Fruit fly (Drosophila melanogaster) whole organism, embryonic: ENCODE measurements around the gene Mpcp2.
A peak's percentile ranks its signal among the peaks of the same experiment; 100 is the strongest.

ENCODE experiments used
- CG10431 ChIP-seq: fragments of 200-800 bp; sonication (Bioruptor generic); optimal IDR thresholded peaks from 3 replicates; lab custom pipeline; 2018; ENCODE audit warnings: missing biosample characterization, mild to moderate bottlenecking, missing genetic modification characterization
- CG12299 ChIP-seq: fragments of 200-800 bp; sonication (Bioruptor generic); optimal IDR thresholded peaks from 2 replicates; lab custom pipeline; 2018; ENCODE audit warnings: missing biosample characterization, mild to moderate bottlenecking, missing genetic modification characterization
- CG14667 ChIP-seq: fragments of 200-800 bp; sonication (Bioruptor generic); IDR thresholded peaks from 2 replicates; pipeline ENCODE4 v1.3.6; 2022; ENCODE audit warnings: missing biosample characterization, missing genetic modification characterization
- CG1603 ChIP-seq: fragments of 200-800 bp; sonication (Bioruptor generic); optimal IDR thresholded peaks from 2 replicates; lab custom pipeline; 2019; ENCODE audit warnings: missing biosample characterization, mild to moderate bottlenecking, missing genetic modification characterization, moderate library complexity
- CG18262 ChIP-seq: fragments of 200-800 bp; optimal IDR thresholded peaks from 3 replicates; lab custom pipeline; 2019; ENCODE audit warnings: missing biosample characterization, mild to moderate bottlenecking, missing genetic modification characterization, moderate library complexity
- CG2199 ChIP-seq: fragments of 200-800 bp; sonication (Bioruptor generic); IDR thresholded peaks from 3 replicates; pipeline ENCODE4 v1.3.6; 2022; ENCODE audit warnings: missing biosample characterization, missing genetic modification characterization
- CG30020 ChIP-seq: fragments of 200-800 bp; optimal IDR thresholded peaks from 2 replicates; lab custom pipeline; 2019; ENCODE audit warnings: missing biosample characterization, mild to moderate bottlenecking, missing genetic modification characterization, moderate library complexity
- CG42726 ChIP-seq: fragments of 200-800 bp; sonication (Bioruptor generic); IDR thresholded peaks from 2 replicates; pipeline ENCODE4 v1.3.6; 2022; ENCODE audit warnings: missing biosample characterization, missing genetic modification characterization; ENCODE audit not compliant: partially characterized antibody
- CG5245 ChIP-seq: fragments of 200-800 bp; sonication (Bioruptor generic); optimal IDR thresholded peaks from 3 replicates; lab custom pipeline; 2016; ENCODE audit warnings: missing biosample characterization, missing genetic modification characterization
- CG7271 ChIP-seq: fragments of 200-800 bp; sonication (Bioruptor generic); optimal IDR thresholded peaks from 2 replicates; lab custom pipeline; 2018; ENCODE audit warnings: missing biosample characterization, mild to moderate bottlenecking, missing genetic modification characterization, moderate library complexity
- Camta ChIP-seq: fragments of 200-800 bp; sonication (Bioruptor generic); optimal IDR thresholded peaks from 2 replicates; lab custom pipeline; 2016; ENCODE audit warnings: missing biosample characterization, missing genetic modification characterization
- CoRest ChIP-seq: fragments of 200-800 bp; sonication (Bioruptor generic); optimal IDR thresholded peaks from 3 replicates; lab custom pipeline; 2018; ENCODE audit warnings: missing biosample characterization, mild to moderate bottlenecking, missing genetic modification characterization, moderate library complexity
- D19A ChIP-seq: fragments of 200-800 bp; optimal IDR thresholded peaks from 3 replicates; lab custom pipeline; 2019; ENCODE audit warnings: missing biosample characterization, mild to moderate bottlenecking, missing genetic modification characterization, moderate library complexity
- Lhr ChIP-seq: fragments of 200-800 bp; sonication (Bioruptor generic); optimal IDR thresholded peaks from 3 replicates; lab custom pipeline; 2017; ENCODE audit warnings: mild to moderate bottlenecking, missing biosample characterization, missing genetic modification reagents, missing genetic modification characterization
- MESR4 ChIP-seq: fragments of 200-800 bp; sonication (Bioruptor generic); optimal IDR thresholded peaks from 2 replicates; lab custom pipeline; 2018; ENCODE audit warnings: missing biosample characterization, mild to moderate bottlenecking, missing genetic modification characterization, moderate library complexity
- MTF-1 ChIP-seq: fragments of 200-800 bp; sonication (Bioruptor generic); optimal IDR thresholded peaks from 2 replicates; lab custom pipeline; 2018; ENCODE audit warnings: missing biosample characterization, mild to moderate bottlenecking, missing genetic modification characterization, borderline replicate concordance
- Nf-YB ChIP-seq: fragments of 200-800 bp; sonication (Bioruptor generic); optimal IDR thresholded peaks from 3 replicates; lab custom pipeline; 2019; ENCODE audit warnings: missing biosample characterization, mild to moderate bottlenecking, missing genetic modification characterization, moderate library complexity
- NfI ChIP-seq: fragments of 200-800 bp; sonication (Bioruptor generic); optimal IDR thresholded peaks from 3 replicates; lab custom pipeline; 2018; ENCODE audit warnings: missing biosample characterization, mild to moderate bottlenecking, missing genetic modification characterization, moderate library complexity
- cad ChIP-seq: fragments of >200 bp; optimal IDR thresholded peaks from 2 replicates; lab custom pipeline; 2017; ENCODE audit warnings: missing biosample characterization, missing genetic modification characterization
- chinmo ChIP-seq: fragments of 200-800 bp; sonication (Bioruptor generic); IDR thresholded peaks from 4 replicates; pipeline ENCODE4 v1.3.6; 2022; ENCODE audit warnings: missing biosample characterization, missing genetic modification characterization; ENCODE audit not compliant: partially characterized antibody
- crol ChIP-seq: fragments of 200-800 bp; sonication (Bioruptor generic); IDR thresholded peaks from 2 replicates; pipeline ENCODE4 v1.3.6; 2022; ENCODE audit warnings: missing biosample characterization, missing genetic modification characterization
- dan ChIP-seq: fragments of 200-800 bp; sonication (Bioruptor generic); IDR thresholded peaks from 2 replicates; pipeline ENCODE4 v1.3.6; 2022; ENCODE audit warnings: missing biosample characterization, missing genetic modification characterization
- grau ChIP-seq: fragments of 200-800 bp; optimal IDR thresholded peaks from 3 replicates; lab custom pipeline; 2019; ENCODE audit warnings: missing biosample characterization, mild to moderate bottlenecking, missing genetic modification characterization, moderate library complexity
- insv ChIP-seq, 2 experiments: fragments of 200-800 bp; sonication (Bioruptor generic); optimal IDR thresholded peaks; 3 replicates each; lab custom pipeline; 2016 to 2018; ENCODE audit warnings: missing biosample characterization in 2 of 2, missing genetic modification characterization in 2 of 2
- jigr1 ChIP-seq: fragments of 200-800 bp; sonication (Bioruptor generic); IDR thresholded peaks from 3 replicates; pipeline ENCODE4 v1.3.6; 2022; ENCODE audit warnings: missing biosample characterization, missing genetic modification characterization
- ken ChIP-seq: fragments of 200-800 bp; sonication (Bioruptor generic); IDR thresholded peaks from 3 replicates; pipeline ENCODE4 v1.3.6; 2022; ENCODE audit warnings: missing biosample characterization, missing genetic modification characterization
- klu ChIP-seq: fragments of 200-800 bp; sonication (Bioruptor generic); IDR thresholded peaks from 2 replicates; pipeline ENCODE4 v1.3.6; 2022; ENCODE audit warnings: missing biosample characterization, missing genetic modification characterization
- kni ChIP-seq: fragments of 200-800 bp; sonication (Bioruptor generic); optimal IDR thresholded peaks from 3 replicates; lab custom pipeline; 2017; ENCODE audit warnings: mild to moderate bottlenecking, missing biosample characterization, missing genetic modification reagents, missing genetic modification characterization
- lbe ChIP-seq: fragments of 200-800 bp; sonication (Bioruptor generic); optimal IDR thresholded peaks from 2 replicates; lab custom pipeline; 2016; ENCODE audit warnings: missing biosample characterization, mild to moderate bottlenecking, missing genetic modification characterization
- lilli ChIP-seq: fragments of 200-800 bp; sonication (Bioruptor generic); optimal IDR thresholded peaks from 3 replicates; lab custom pipeline; 2016; ENCODE audit warnings: missing biosample characterization, missing genetic modification characterization
- lola ChIP-seq, 3 experiments: fragments of >200 bp in 2 of 3; fragments of 200-800 bp in 1 of 3; sonication (Bioruptor generic) in 1 of 3; optimal IDR thresholded peaks; 2 replicates each; lab custom pipeline; 2017 to 2019; ENCODE audit warnings: missing biosample characterization in 3 of 3, missing genetic modification characterization in 3 of 3, mild to moderate bottlenecking in 1 of 3, moderate library complexity in 1 of 3
- nau ChIP-seq: fragments of 200-800 bp; sonication (Bioruptor generic); optimal IDR thresholded peaks from 3 replicates; lab custom pipeline; 2017; ENCODE audit warnings: missing biosample characterization, mild to moderate bottlenecking, missing genetic modification characterization, missing genetic modification reagents
- oc ChIP-seq: fragments of 200-800 bp; sonication (Bioruptor generic); optimal IDR thresholded peaks from 2 replicates; lab custom pipeline; 2018; ENCODE audit warnings: missing biosample characterization, mild to moderate bottlenecking, missing genetic modification characterization, moderate library complexity
- pan ChIP-seq, 4 experiments: fragments of >200 bp in 3 of 4; fragments of 200-800 bp in 1 of 4; sonication (Bioruptor generic) in 1 of 4; optimal IDR thresholded peaks in 3 of 4; IDR thresholded peaks in 1 of 4; 2 replicates each; pipeline versions ENCODE4 v1.3.6 to Lab custom; 2017 to 2022; ENCODE audit warnings: missing biosample characterization in 2 of 4, missing genetic modification characterization in 2 of 4, mixed read lengths in 1 of 4
- prd ChIP-seq, 3 experiments: fragments of >200 bp in 2 of 3; fragments of 200-800 bp in 1 of 3; sonication (Bioruptor generic) in 1 of 3; optimal IDR thresholded peaks in 2 of 3; IDR thresholded peaks in 1 of 3; 2 replicates in 2 of 3; 3 replicates in 1 of 3; pipeline versions ENCODE4 v1.3.6 to Lab custom; 2017 to 2022; ENCODE audit warnings: missing biosample characterization in 1 of 3, missing genetic modification characterization in 1 of 3
- pros ChIP-seq: fragments of 200-800 bp; sonication (Bioruptor generic); optimal IDR thresholded peaks from 3 replicates; lab custom pipeline; 2019; ENCODE audit warnings: missing biosample characterization, mild to moderate bottlenecking, missing genetic modification characterization, moderate library complexity
- ro ChIP-seq: fragments of 200-800 bp; sonication (Bioruptor generic); IDR thresholded peaks from 2 replicates; pipeline ENCODE4 v1.3.6; 2022; ENCODE audit warnings: missing biosample characterization, missing genetic modification characterization
- salm ChIP-seq: fragments of 200-800 bp; sonication (Bioruptor generic); optimal IDR thresholded peaks from 2 replicates; lab custom pipeline; 2018; ENCODE audit warnings: missing biosample characterization, mild to moderate bottlenecking, missing genetic modification characterization
- scrt ChIP-seq: fragments of 200-800 bp; sonication (Bioruptor generic); optimal IDR thresholded peaks from 2 replicates; lab custom pipeline; 2018; ENCODE audit warnings: missing biosample characterization, mild to moderate bottlenecking, missing genetic modification characterization, moderate library complexity
- unpg ChIP-seq: fragments of 200-800 bp; sonication (Bioruptor generic); optimal IDR thresholded peaks from 3 replicates; lab custom pipeline; 2018; ENCODE audit warnings: missing biosample characterization, mild to moderate bottlenecking, missing genetic modification characterization, moderate library complexity
- vvl ChIP-seq: fragments of 200-800 bp; sonication (Bioruptor generic); IDR thresholded peaks from 2 replicates; pipeline ENCODE4 v1.3.6; 2022; ENCODE audit warnings: missing biosample characterization, missing genetic modification characterization
- zf30C ChIP-seq: fragments of 200-800 bp; sonication (Bioruptor generic); optimal IDR thresholded peaks from 3 replicates; lab custom pipeline; 2018; ENCODE audit warnings: missing biosample characterization, mild to moderate bottlenecking, missing genetic modification characterization

Mpcp2 gene

DNA sequence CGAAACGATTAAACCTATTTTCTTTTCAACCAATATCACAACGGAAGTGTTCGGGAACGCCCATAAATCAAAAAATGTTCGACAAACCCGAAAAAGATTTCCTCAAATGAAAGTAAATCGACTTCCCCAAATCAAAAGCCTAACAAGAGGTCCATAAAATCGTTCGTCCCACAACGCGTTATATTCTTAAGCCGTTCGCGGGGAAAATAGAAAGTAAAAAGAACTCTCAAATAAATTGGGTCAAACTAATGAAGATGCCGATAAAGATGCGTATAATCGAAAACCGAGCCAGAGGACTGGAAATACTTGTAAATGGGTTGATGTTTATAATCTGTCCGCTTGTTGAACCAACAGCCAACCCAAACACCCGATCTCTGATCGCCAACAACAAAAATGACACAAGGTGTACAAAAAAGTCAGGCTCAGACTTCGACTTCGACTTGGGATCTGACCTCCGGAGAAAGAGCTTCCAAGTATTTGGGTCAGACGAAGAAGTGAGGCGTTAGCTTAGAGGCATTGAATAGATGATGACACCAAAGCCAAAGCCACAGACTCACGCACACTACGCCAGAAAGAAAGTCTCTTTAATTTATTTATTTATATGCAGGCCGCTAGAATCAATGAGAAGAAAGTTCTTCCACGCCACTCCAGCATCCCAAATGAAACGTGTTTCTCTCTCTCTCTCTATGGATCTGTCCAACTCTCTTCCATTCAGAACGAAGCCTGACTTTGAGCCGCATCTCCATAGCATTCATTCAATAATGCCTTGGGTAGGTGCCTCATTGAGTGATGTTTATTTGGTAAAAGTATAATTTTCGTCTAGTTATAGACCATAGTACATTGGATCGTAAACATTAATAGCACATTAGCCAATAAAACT is 14.7 kb upstream of the Mpcp2 start (continued):
- TF ChIP-seq CG5245 (GFP tag; lab: Kevin White, UChicago) (no peak), pros (GFP tag; lab: Kevin White, UChicago) (peak; percentile 71), CG42726 (GFP tag; lab: Robert Waterston, UW) (no peak), MESR4 (no peak), oc (peak; percentile 49), MTF-1 (no peak), lilli (GFP tag; lab: Kevin White, UChicago) (no peak), scrt (GFP tag; lab: Kevin White, UChicago) (no peak), klu (GFP tag; lab: Robert Waterston, UW) (no peak), Camta (GFP tag; lab: Kevin White, UChicago) (no peak), D19A (no peak), CG12299 (tag; lab: Kevin White, UChicago) (no peak), CG10431 (GFP tag; lab: Kevin White, UChicago) (peak; percentile 30), Nf-YB (no peak), CG14667 (no peak), kni (GFP tag; lab: Kevin White, UChicago) (peak; percentile 74), ro (GFP tag; lab: Robert Waterston, UW) (no peak), cad (GFP tag; lab: Kevin White, UChicago) (no peak), zf30C (GFP tag; lab: Kevin White, UChicago) (no peak), CG7271 (tag; lab: Kevin White, UChicago) (no peak), Lhr (GFP tag; lab: Kevin White, UChicago) (no peak), CG1603 (tag; lab: Kevin White, UChicago) (no peak), vvl (GFP tag; lab: Robert Waterston, UW) (0 out of 2 replicates have a peak, but pooled peaks have one; percentile 21), grau (tag; lab: Kevin White, UChicago) (no peak), CG18262 (tag; lab: Kevin White, UChicago) (no peak), ken (GFP tag; lab: Robert Waterston, UW) (no peak), NfI (GFP tag; lab: Kevin White, UChicago) (no peak), CG30020 (tag; lab: Kevin White, UChicago) (no peak), CoRest (tag; lab: Kevin White, UChicago) (no peak), nau (GFP tag; lab: Kevin White, UChicago) (no peak), jigr1 (GFP tag; lab: Robert Waterston, UW) (no peak), crol (GFP tag; lab: Robert Waterston, UW) (no peak), pan (optimal IDR thresholded peaks at IDR 0.05; lab: Kevin White, UChicago) (no peak), pan (GFP tag; optimal IDR thresholded peaks at IDR 0.05 in 1 of 2, IDR thresholded peaks at IDR 0.05 in 1 of 2) (no peak), prd (optimal IDR thresholded peaks at IDR 0.05; lab: Kevin White, UChicago) (no peak), prd (GFP tag; IDR thresholded peaks at IDR 0.05; lab: Robert Waterston, UW) (no peak), unpg (GFP tag; lab: Kevin White, UChicago) (no peak), salm (tag; lab: Kevin White, UChicago) (no peak), chinmo (no peak), CG2199 (GFP tag; lab: Robert Waterston, UW) (no peak), dan (GFP tag; lab: Robert Waterston, UW) (no peak), lbe (GFP tag; lab: Kevin White, UChicago) (no peak), lola (GFP tag; optimal IDR thresholded peaks at IDR 0.05; lab: Kevin White, UChicago) (no peak), insv (GFP tag; optimal IDR thresholded peaks at IDR 0.05; lab: Kevin White, UChicago) (no peak)
- TF ChIP-seq, all 482 proteins: peak for 14
